Fruit fly (Drosophila melanogaster) Kc167 (cell line): Measurements from ENCODE around the gene CG7430.

Source experiments
- Myc ChIP-seq: fragments of >200 bp; optimal IDR thresholded peaks from 2 replicates; lab custom pipeline; 2017; ENCODE audit warnings: missing external identifiers
- Sin3A ChIP-seq: fragments of >200 bp; optimal IDR thresholded peaks from 2 replicates; lab custom pipeline; 2018; ENCODE audit warnings: missing external identifiers
- h ChIP-seq: fragments of >200 bp; optimal IDR thresholded peaks from 3 replicates; lab custom pipeline; 2018; ENCODE audit warnings: missing external identifiers
- insv ChIP-seq: fragments of >200 bp; optimal IDR thresholded peaks from 3 replicates; lab custom pipeline; 2018; ENCODE audit warnings: missing external identifiers
- psq ChIP-seq: fragments of >200 bp; optimal IDR thresholded peaks from 2 replicates; lab custom pipeline; 2017; ENCODE audit warnings: missing external identifiers
- ttk ChIP-seq: sonication (Bioruptor generic); optimal IDR thresholded peaks from 2 replicates; lab custom pipeline; 2017; ENCODE audit warnings: missing external identifiers

dm6 chr3L:17842892-17843703 lies 3.6 kb upstream of the CG7430 start, which contains the start of gene CG5567:
- TF ChIP-seq psq (lab: Kevin White, UChicago): no peak
- TF ChIP-seq h (lab: Kevin White, UChicago): no peak
- TF ChIP-seq Myc (lab: Kevin White, UChicago): no peak
- no peak for TF ChIP-seq ttk (lab: Kevin White, UChicago)
- no peak for TF ChIP-seq Sin3A (lab: Kevin White, UChicago)
- no peak for TF ChIP-seq insv (lab: Kevin White, UChicago)
